Fruit fly (Drosophila melanogaster) Kc167 (cell line): Measurements from ENCODE around the gene PTPMT1.

ENCODE experiments used
- Myc ChIP-seq: fragments of >200 bp; optimal IDR thresholded peaks from 2 replicates; lab custom pipeline; 2017; ENCODE audit warnings: missing external identifiers
- Sin3A ChIP-seq: fragments of >200 bp; optimal IDR thresholded peaks from 2 replicates; lab custom pipeline; 2018; ENCODE audit warnings: missing external identifiers
- h ChIP-seq: fragments of >200 bp; optimal IDR thresholded peaks from 3 replicates; lab custom pipeline; 2018; ENCODE audit warnings: missing external identifiers
- insv ChIP-seq: fragments of >200 bp; optimal IDR thresholded peaks from 3 replicates; lab custom pipeline; 2018; ENCODE audit warnings: missing external identifiers
- psq ChIP-seq: fragments of >200 bp; optimal IDR thresholded peaks from 2 replicates; lab custom pipeline; 2017; ENCODE audit warnings: missing external identifiers
- ttk ChIP-seq: sonication (Bioruptor generic); optimal IDR thresholded peaks from 2 replicates; lab custom pipeline; 2017; ENCODE audit warnings: missing external identifiers

DNA sequence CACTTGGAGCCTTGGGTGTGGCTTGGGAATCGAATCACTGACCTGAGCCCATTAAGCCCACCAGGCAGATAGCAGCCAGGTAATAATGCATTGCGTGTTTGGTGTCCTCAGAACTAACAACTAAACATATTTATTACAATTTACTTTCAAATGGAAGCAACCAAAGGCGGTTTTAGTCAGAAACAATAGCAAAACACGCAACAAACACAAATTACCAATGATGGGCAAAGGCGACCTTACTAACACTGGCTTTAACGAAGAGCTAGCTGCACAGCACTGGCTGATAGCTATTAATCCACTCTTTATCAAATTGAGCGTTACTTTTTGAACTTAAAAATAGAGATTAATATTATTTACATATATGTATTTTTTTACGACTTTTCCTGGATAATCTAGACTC lies 4.9 kb downstream of the PTPMT1 start, which contains the start of gene udt:
- TF ChIP-seq h (no peak), Sin3A (lab: Kevin White, UChicago) (no peak), psq (no peak), ttk (no peak), Myc (lab: Kevin White, UChicago) (no peak), insv (no peak)
